Worm (Caenorhabditis elegans) whole organism, L4 larva: ENCODE data around the gene srh-59.

ENCODE experiments used
- D1046.2 ChIP-seq: fragments of 200-800 bp; sonication (Bioruptor generic); IDR thresholded peaks from 2 replicates; pipeline ENCODE4 v1.3.6; 2022; ENCODE audit warnings: missing genetic modification characterization, missing compliant biosample characterization
- F10B5.3 ChIP-seq: sonication (generic microtip); optimal IDR thresholded peaks from 2 replicates; lab custom pipeline; 2016; ENCODE audit warnings: mild to moderate bottlenecking, missing genetic modification characterization, missing compliant biosample characterization
- F37D6.2 ChIP-seq: sonication (generic microtip); optimal IDR thresholded peaks from 2 replicates; lab custom pipeline; 2016; ENCODE audit warnings: mild to moderate bottlenecking, missing genetic modification characterization, missing compliant biosample characterization
- F44E2.7 ChIP-seq: fragments of 200-800 bp; sonication (Bioruptor generic); IDR thresholded peaks from 2 replicates; pipeline ENCODE4 v2.1.2; 2022; ENCODE audit warnings: missing genetic modification characterization, missing compliant biosample characterization
- R02D3.7 ChIP-seq: fragments of 150-350 bp; sonication (generic microtip); optimal IDR thresholded peaks from 3 replicates; lab custom pipeline; 2014; ENCODE audit warnings: missing biosample characterization, missing genetic modification characterization
- T26A8.4 ChIP-seq: fragments of 200-800 bp; sonication (Bioruptor generic); IDR thresholded peaks from 2 replicates; pipeline ENCODE4 v1.3.6; 2022; ENCODE audit warnings: missing genetic modification characterization, missing compliant biosample characterization
- ZK546.5 ChIP-seq, 2 experiments: sonication (generic microtip); optimal IDR thresholded peaks; 2 replicates each; lab custom pipeline; 2017; ENCODE audit warnings: missing biosample characterization in 2 of 2, missing genetic modification characterization in 2 of 2
- aha-1 ChIP-seq: fragments of 150-350 bp; peaks from one replicate; lab custom pipeline; 2014; ENCODE audit warnings: missing biosample characterization, missing genetic modification characterization
- ceh-28 ChIP-seq: fragments of 150-350 bp; optimal IDR thresholded peaks from 2 replicates; lab custom pipeline; 2014; ENCODE audit warnings: missing biosample characterization, missing genetic modification reagents, missing genetic modification characterization
- daf-16 ChIP-seq, 3 experiments: sonication (generic microtip); optimal IDR thresholded peaks; 2 replicates each; lab custom pipeline; 2016 to 2017; ENCODE audit warnings: missing genetic modification characterization in 3 of 3, missing genetic modification reagents in 3 of 3, mild to moderate bottlenecking in 2 of 3, missing compliant biosample characterization in 2 of 3, missing biosample characterization in 1 of 3, moderate library complexity in 1 of 3
- dmd-6 ChIP-seq: fragments of 200-800 bp; sonication (Bioruptor generic); IDR thresholded peaks from 2 replicates; pipeline ENCODE4 v1.3.6; 2022; ENCODE audit warnings: missing genetic modification reagents, missing genetic modification characterization, missing compliant biosample characterization
- dmd-8 ChIP-seq: fragments of 200-800 bp; sonication (Bioruptor generic); IDR thresholded peaks from 2 replicates; pipeline ENCODE4 v1.3.6; 2022; ENCODE audit warnings: missing genetic modification characterization, missing compliant biosample characterization
- dpl-1 ChIP-seq: fragments of 150-350 bp; optimal IDR thresholded peaks from 2 replicates; lab custom pipeline; 2014; ENCODE audit warnings: missing biosample characterization, missing genetic modification reagents, missing genetic modification characterization
- duxl-1 ChIP-seq: sonication (generic microtip); optimal IDR thresholded peaks from 2 replicates; lab custom pipeline; 2016; ENCODE audit warnings: mild to moderate bottlenecking, missing genetic modification characterization, moderate library complexity, missing compliant biosample characterization; ENCODE audit not compliant: poor library complexity
- dve-1 ChIP-seq: sonication (generic microtip); optimal IDR thresholded peaks from 2 replicates; lab custom pipeline; 2017; ENCODE audit warnings: antibody characterized with exemption, mild to moderate bottlenecking, missing genetic modification characterization, missing compliant biosample characterization; ENCODE audit not compliant: insufficient read depth
- egl-27 ChIP-seq: sonication (generic microtip); optimal IDR thresholded peaks from 3 replicates; lab custom pipeline; 2017; ENCODE audit warnings: missing biosample characterization, missing genetic modification reagents, missing genetic modification characterization
- fkh-10 ChIP-seq: fragments of 150-350 bp; optimal IDR thresholded peaks from 2 replicates; lab custom pipeline; 2014; ENCODE audit warnings: missing biosample characterization, missing genetic modification reagents, missing genetic modification characterization
- gei-8 ChIP-seq: fragments of 200-800 bp; sonication (Bioruptor generic); optimal IDR thresholded peaks from 2 replicates; lab custom pipeline; 2018; ENCODE audit warnings: mild to moderate bottlenecking, missing genetic modification characterization, missing compliant biosample characterization
- hif-1 ChIP-seq, 2 experiments: sonication (generic microtip); optimal IDR thresholded peaks; 2 replicates each; lab custom pipeline; 2016 to 2017; ENCODE audit warnings: missing compliant biosample characterization in 2 of 2, missing genetic modification characterization in 2 of 2, missing genetic modification reagents in 2 of 2, missing genotype in 2 of 2, mild to moderate bottlenecking in 1 of 2
- hlh-11 ChIP-seq: fragments of 200-800 bp; sonication (Bioruptor generic); optimal IDR thresholded peaks from 2 replicates; lab custom pipeline; 2018; ENCODE audit warnings: mild to moderate bottlenecking, missing genetic modification characterization, missing compliant biosample characterization
- hlh-30 ChIP-seq: sonication (generic microtip); optimal IDR thresholded peaks from 2 replicates; lab custom pipeline; 2017; ENCODE audit warnings: antibody characterized with exemption, mild to moderate bottlenecking, missing genetic modification characterization, missing compliant biosample characterization; ENCODE audit not compliant: insufficient read depth
- hmg-1.1 ChIP-seq: fragments of 200-800 bp; sonication (Bioruptor generic); IDR thresholded peaks from 2 replicates; pipeline ENCODE4 v1.3.6; 2022; ENCODE audit warnings: missing genetic modification reagents, missing genetic modification characterization, missing compliant biosample characterization
- lin-1 ChIP-seq: fragments of 200-800 bp; sonication (Bioruptor generic); IDR thresholded peaks from 2 replicates; pipeline ENCODE4 v1.3.6; 2022; ENCODE audit warnings: missing genetic modification reagents, missing genetic modification characterization, missing compliant biosample characterization
- lin-38 ChIP-seq: fragments of 200-800 bp; sonication (Bioruptor generic); IDR thresholded peaks from 2 replicates; pipeline ENCODE4 v1.3.6; 2022; ENCODE audit warnings: missing genetic modification reagents, missing genetic modification characterization, missing compliant biosample characterization
- lsy-2 ChIP-seq, 2 experiments: fragments of 150-350 bp in 1 of 2; sonication (generic microtip) in 1 of 2; optimal IDR thresholded peaks; 2 replicates each; lab custom pipeline; 2014 to 2017; ENCODE audit warnings: missing biosample characterization in 2 of 2, missing genetic modification characterization in 2 of 2
- madf-9 ChIP-seq: fragments of 200-800 bp; sonication (Bioruptor generic); conservative IDR thresholded peaks from 2 replicates; pipeline ENCODE4 v1.3.6; 2022; ENCODE audit warnings: missing genetic modification reagents, missing genetic modification characterization, missing compliant biosample characterization
- mdt-29 ChIP-seq: fragments of 200-800 bp; sonication (Bioruptor generic); IDR thresholded peaks from 2 replicates; pipeline ENCODE4 v1.3.6; 2022; ENCODE audit warnings: missing genetic modification reagents, missing genetic modification characterization, missing compliant biosample characterization
- mep-1 ChIP-seq: fragments of 150-350 bp; sonication (generic microtip); optimal IDR thresholded peaks from 3 replicates; lab custom pipeline; 2014; ENCODE audit warnings: missing biosample characterization, missing genetic modification characterization
- nhr-11 ChIP-seq: fragments of 150-350 bp; optimal IDR thresholded peaks from 2 replicates; lab custom pipeline; 2014; ENCODE audit warnings: missing biosample characterization, missing genetic modification characterization
- nhr-6 ChIP-seq: fragments of 150-350 bp; optimal IDR thresholded peaks from 2 replicates; lab custom pipeline; 2014; ENCODE audit warnings: missing biosample characterization, missing genetic modification characterization
- pha-4 ChIP-seq, 2 experiments: fragments of 150-350 bp in 1 of 2; fragments of 200-800 bp in 1 of 2; sonication (Bioruptor generic) in 1 of 2; IDR thresholded peaks in 1 of 2; optimal IDR thresholded peaks in 1 of 2; 2 replicates each; pipeline versions ENCODE4 v1.3.6 to Lab custom; 2014 to 2022; ENCODE audit warnings: missing genetic modification characterization in 2 of 2, missing genetic modification reagents in 2 of 2, missing biosample characterization in 1 of 2, missing compliant biosample characterization in 1 of 2
- pqm-1 ChIP-seq: sonication (generic microtip); optimal IDR thresholded peaks from 2 replicates; lab custom pipeline; 2017; ENCODE audit warnings: missing biosample characterization, missing genetic modification characterization
- rbr-2 ChIP-seq: sonication (generic microtip); optimal IDR thresholded peaks from 2 replicates; lab custom pipeline; 2016; ENCODE audit warnings: missing genotype, missing genetic modification characterization, missing compliant biosample characterization
- saeg-2 ChIP-seq: fragments of 200-800 bp; sonication (Bioruptor generic); IDR thresholded peaks from 2 replicates; pipeline ENCODE4 v1.3.6; 2022; ENCODE audit warnings: missing genetic modification reagents, missing genetic modification characterization, missing compliant biosample characterization
- sdz-12 ChIP-seq: fragments of 200-800 bp; sonication (Bioruptor generic); optimal IDR thresholded peaks from 2 replicates; lab custom pipeline; 2018; ENCODE audit warnings: mild to moderate bottlenecking, missing genetic modification characterization, missing compliant biosample characterization
- set-16 ChIP-seq: fragments of 200-800 bp; sonication (Bioruptor generic); IDR thresholded peaks from 2 replicates; pipeline ENCODE4 v1.3.6; 2022; ENCODE audit warnings: missing genetic modification reagents, missing genetic modification characterization, missing compliant biosample characterization
- snpc-1.2 ChIP-seq: fragments of 200-800 bp; sonication (Bioruptor generic); IDR thresholded peaks from 2 replicates; pipeline ENCODE4 v1.3.6; 2022; ENCODE audit warnings: missing genetic modification reagents, missing genetic modification characterization, missing compliant biosample characterization
- tag-97 ChIP-seq: fragments of 200-800 bp; sonication (Bioruptor generic); IDR thresholded peaks from 2 replicates; pipeline ENCODE4 v1.3.6; 2022; ENCODE audit warnings: missing genetic modification characterization, missing compliant biosample characterization
- tra-1 ChIP-seq: fragments of 200-800 bp; sonication (Bioruptor generic); IDR thresholded peaks from 2 replicates; pipeline ENCODE4 v1.3.6; 2022; ENCODE audit warnings: missing genetic modification reagents, missing genetic modification characterization, missing compliant biosample characterization
- unc-62 ChIP-seq, 3 experiments: fragments of 150-350 bp in 1 of 3; sonication (generic microtip); optimal IDR thresholded peaks in 2 of 3; peaks in 1 of 3; 1 replicate in 1 of 3; 2 replicates in 2 of 3; lab custom pipeline; 2014 to 2017; ENCODE audit warnings: missing biosample characterization in 3 of 3, missing genetic modification characterization in 3 of 3, missing genetic modification reagents in 3 of 3, missing genotype in 1 of 3
- zip-2 ChIP-seq: fragments of 150-350 bp; optimal IDR thresholded peaks from 2 replicates; lab custom pipeline; 2014; ENCODE audit warnings: missing biosample characterization, missing genetic modification characterization
- ztf-7 ChIP-seq: fragments of 150-350 bp; optimal IDR thresholded peaks from 2 replicates; lab custom pipeline; 2014; ENCODE audit warnings: missing biosample characterization, missing genetic modification characterization

The srh-59 gene

ce11 chrII:3550352-3550751 is 31.5 kb upstream of the srh-59 start, which contains the start of gene W10G11.19:
Gene W10G11.19 (plus strand): TSS chrII:3550652.
- TF ChIP-seq daf-16 (GFP tag; optimal IDR thresholded peaks at IDR 0.05; lab: Kevin White, UChicago) (no peak), daf-16 (tag; optimal IDR thresholded peaks at IDR 0.05; lab: Kevin White, UChicago) (peak; percentile 28), madf-9 (no peak), gei-8 (GFP tag; lab: Kevin White, UChicago) (no peak), nhr-11 (tag; lab: Kevin White, UChicago) (no peak), hlh-11 (tag; lab: Kevin White, UChicago) (peak; percentile 18), sdz-12 (GFP tag; lab: Kevin White, UChicago) (no peak), hif-1 (tag; optimal IDR thresholded peaks at IDR 0.05; lab: Kevin White, UChicago) (no peak), unc-62 (GFP tag; optimal IDR thresholded peaks at IDR 0.05 in 1 of 2; lab: Kevin White, UChicago) (peak in 1 of 2 experiments; percentile 7), unc-62 (tag; optimal IDR thresholded peaks at IDR 0.05; lab: Kevin White, UChicago) (no peak), R02D3.7 (no peak), F10B5.3 (no peak), set-16 (no peak), ZK546.5 (tag; optimal IDR thresholded peaks at IDR 0.05; lab: Kevin White, UChicago) (no peak), ztf-7 (tag; lab: Kevin White, UChicago) (no peak), pha-4 (GFP tag; IDR thresholded peaks at IDR 0.05; lab: Robert Waterston, UW) (no peak), pha-4 (tag; optimal IDR thresholded peaks at IDR 0.05; lab: Kevin White, UChicago) (no peak), dmd-6 (GFP tag; lab: Robert Waterston, UW) (peak; percentile 21; the same call in 1 of the 2 replicates), tag-97 (GFP tag; lab: Robert Waterston, UW) (no peak), mdt-29 (GFP tag; lab: Robert Waterston, UW) (no peak), pqm-1 (tag; lab: Kevin White, UChicago) (peak; percentile 13), hlh-30 (tag; lab: Kevin White, UChicago) (no peak), saeg-2 (GFP tag; lab: Robert Waterston, UW) (no peak)

ce11 chrII:3553453-3553852 is 28.4 kb upstream of the srh-59 start, which contains the start of gene dnc-3:
Gene dnc-3 (plus strand): TSS chrII:3553724.
- TF ChIP-seq dpl-1 (peak; percentile 16), F37D6.2 (tag; lab: Kevin White, UChicago) (peak; percentile 39), F44E2.7 (GFP tag; lab: Robert Waterston, UW) (no peak), nhr-11 (tag; lab: Kevin White, UChicago) (peak; percentile 25), lin-38 (peak; percentile 69), dve-1 (tag; lab: Kevin White, UChicago) (peak; percentile 48), snpc-1.2 (no peak), aha-1 (tag; lab: Kevin White, UChicago) (peak; percentile 72), D1046.2 (GFP tag; lab: Robert Waterston, UW) (no peak), lsy-2 (tag; optimal IDR thresholded peaks at IDR 0.05; lab: Kevin White, UChicago) (peak in 1 of 2 experiments; percentile 71), hmg-1.1 (GFP tag; lab: Robert Waterston, UW) (peak; percentile 40; the same call in 1 of the 2 replicates), dmd-8 (no peak), ztf-7 (tag; lab: Kevin White, UChicago) (no peak), zip-2 (tag; lab: Kevin White, UChicago) (peak; percentile 21), nhr-6 (tag; lab: Kevin White, UChicago) (no peak), hlh-11 (tag; lab: Kevin White, UChicago) (peak; percentile 40), rbr-2 (tag; lab: Kevin White, UChicago) (peak; percentile 26), saeg-2 (GFP tag; lab: Robert Waterston, UW) (no peak), ceh-28 (tag; lab: Kevin White, UChicago) (no peak), egl-27 (tag; lab: Kevin White, UChicago) (no peak), lin-1 (GFP tag; lab: Robert Waterston, UW) (no peak), mep-1 (peak; percentile 66), hlh-30 (tag; lab: Kevin White, UChicago) (no peak), duxl-1 (tag; lab: Kevin White, UChicago) (no peak), pha-4 (GFP tag; IDR thresholded peaks at IDR 0.05; lab: Robert Waterston, UW) (peak; percentile 11; the same call in 1 of the 2 replicates), pha-4 (tag; optimal IDR thresholded peaks at IDR 0.05; lab: Kevin White, UChicago) (no peak), tra-1 (GFP tag; lab: Robert Waterston, UW) (no peak), T26A8.4 (0 out of 2 replicates have a peak, but pooled peaks have one; percentile 30), fkh-10 (GFP tag; lab: Kevin White, UChicago) (no peak)
